Worm (Caenorhabditis elegans) whole organism, L2 larva: ENCODE measurements around the gene F28D1.6.

Experiments used
- Y55F3AM.14 ChIP-seq: fragments of 200-800 bp; sonication (Bioruptor generic); optimal IDR thresholded peaks from 2 replicates; lab custom pipeline; 2018; ENCODE audit warnings: mild to moderate bottlenecking, missing genetic modification characterization, missing compliant biosample characterization
- ceh-82 ChIP-seq: fragments of 150-350 bp; optimal IDR thresholded peaks from 2 replicates; lab custom pipeline; 2014; ENCODE audit warnings: missing biosample characterization, missing genetic modification characterization
- dmd-4 ChIP-seq: sonication (generic microtip); optimal IDR thresholded peaks from 2 replicates; lab custom pipeline; 2017; ENCODE audit warnings: missing biosample characterization, missing genetic modification characterization
- fos-1 ChIP-seq: fragments of 150-350 bp; optimal IDR thresholded peaks from 2 replicates; lab custom pipeline; 2014; ENCODE audit warnings: missing biosample characterization, missing genetic modification characterization
- lin-13 ChIP-seq: fragments of 150-350 bp; optimal IDR thresholded peaks from 2 replicates; lab custom pipeline; 2014; ENCODE audit warnings: missing biosample characterization, missing genetic modification reagents, missing genetic modification characterization
- lin-39 ChIP-seq: fragments of 150-350 bp; optimal IDR thresholded peaks from 2 replicates; lab custom pipeline; 2014; ENCODE audit warnings: missing biosample characterization, missing genetic modification reagents, missing genetic modification characterization
- mdl-1 ChIP-seq, 2 experiments: fragments of 150-350 bp in 1 of 2; sonication (generic microtip) in 1 of 2; optimal IDR thresholded peaks; 2 replicates each; lab custom pipeline; 2017; ENCODE audit warnings: missing biosample characterization in 2 of 2, missing genetic modification characterization in 2 of 2
- nhr-11 ChIP-seq: fragments of 150-350 bp; optimal IDR thresholded peaks from 2 replicates; lab custom pipeline; 2014; ENCODE audit warnings: missing biosample characterization, missing genetic modification characterization
- nhr-77 ChIP-seq: fragments of 150-350 bp; optimal IDR thresholded peaks from 2 replicates; lab custom pipeline; 2014; ENCODE audit warnings: missing biosample characterization, missing genetic modification characterization
- zag-1 ChIP-seq: fragments of 150-350 bp; optimal IDR thresholded peaks from 2 replicates; lab custom pipeline; 2014; ENCODE audit warnings: missing biosample characterization, missing genetic modification characterization
- ztf-11 ChIP-seq: sonication (generic microtip); optimal IDR thresholded peaks from 2 replicates; lab custom pipeline; 2017; ENCODE audit warnings: missing biosample characterization, missing genetic modification characterization

DNA sequence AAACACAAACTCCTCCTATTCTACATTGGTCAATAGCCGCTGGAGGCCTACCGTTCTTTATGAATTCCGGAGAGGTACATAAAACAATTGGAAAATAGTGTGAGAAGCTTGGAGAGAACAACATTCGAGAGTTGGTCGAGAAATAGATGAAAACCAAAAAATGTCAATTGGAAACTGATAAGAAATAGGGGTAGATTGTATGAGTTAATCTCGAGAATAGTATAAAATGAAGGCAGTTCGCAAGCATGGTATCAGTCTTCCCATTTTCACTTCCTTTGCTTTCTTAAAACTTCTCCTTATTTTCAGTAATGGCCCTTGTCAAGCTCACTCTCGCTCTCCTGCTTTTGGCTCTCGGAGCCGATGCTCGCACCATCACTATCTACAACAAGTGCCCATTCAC is 2.1 kb downstream of the F28D1.6 start, which contains the start of gene thn-2:
- TF ChIP-seq Y55F3AM.14 (no peak), zag-1 (no peak), fos-1 (tag; lab: Kevin White, UChicago) (no peak), ceh-82 (tag; lab: Kevin White, UChicago) (no peak), lin-13 (GFP tag; lab: Kevin White, UChicago) (no peak), nhr-11 (tag; lab: Kevin White, UChicago) (no peak), dmd-4 (tag; lab: Kevin White, UChicago) (no peak), mdl-1 (tag; optimal IDR thresholded peaks at IDR 0.05; lab: Kevin White, UChicago) (no peak), nhr-77 (no peak), ztf-11 (tag; lab: Kevin White, UChicago) (no peak), lin-39 (tag; lab: Kevin White, UChicago) (no peak)
